Worm (Caenorhabditis elegans): ENCODE data around the gene aptf-3.

- TF ChIP-seq ref-1 (GFP tag; conservative IDR thresholded peaks at IDR 0.05) = no peak
- no peak for TF ChIP-seq T22C8.4 (GFP tag; IDR thresholded peaks at IDR 0.05)
- no peak for TF ChIP-seq ztf-29 (GFP tag; IDR thresholded peaks at IDR 0.05)
- no peak for TF ChIP-seq tab-1 (GFP tag; IDR thresholded peaks at IDR 0.05)
- no peak for TF ChIP-seq klf-2 (GFP tag; conservative IDR thresholded peaks at IDR 0.05)
These were observed 28.0 kb upstream of the aptf-3 start, which contains the start of gene stc-1 for ce11 chrII:8566039-8566438.

All from whole organism, midembryonic.